Worm (Caenorhabditis elegans) whole organism, late embryonic: ENCODE results near the gene T16G1.9.

Experiments used
- ama-1 ChIP-seq: fragments of 150-350 bp; optimal IDR thresholded peaks from 2 replicates; lab custom pipeline; 2014
- ceh-2 ChIP-seq: sonication (generic microtip); optimal IDR thresholded peaks from 2 replicates; lab custom pipeline; 2016; ENCODE audit warnings: missing genotype, missing genetic modification characterization, missing compliant biosample characterization
- ceh-48 ChIP-seq: sonication (generic microtip); optimal IDR thresholded peaks from 2 replicates; lab custom pipeline; 2016; ENCODE audit warnings: missing genetic modification characterization, inconsistent platforms, missing compliant biosample characterization
- hlh-30 ChIP-seq: sonication (generic microtip); optimal IDR thresholded peaks from 2 replicates; lab custom pipeline; 2017; ENCODE audit warnings: antibody characterized with exemption, missing genetic modification characterization, missing compliant biosample characterization; ENCODE audit not compliant: insufficient read depth
- nhr-11 ChIP-seq: fragments of 150-350 bp; optimal IDR thresholded peaks from 2 replicates; lab custom pipeline; 2014; ENCODE audit warnings: missing biosample characterization, missing genetic modification characterization
- unc-3 ChIP-seq, 2 experiments: fragments of 200-800 bp in 1 of 2; sonication (Bioruptor generic) in 1 of 2; sonication (generic microtip) in 1 of 2; conservative IDR thresholded peaks in 1 of 2; optimal IDR thresholded peaks in 1 of 2; 2 replicates each; pipeline versions ENCODE4 v1.3.6 to Lab custom; 2016 to 2022; ENCODE audit warnings: missing compliant biosample characterization in 2 of 2, missing genetic modification characterization in 2 of 2, missing genetic modification reagents in 1 of 2
- unc-42 ChIP-seq: sonication (generic microtip); optimal IDR thresholded peaks from 2 replicates; lab custom pipeline; 2016; ENCODE audit warnings: missing genotype, missing genetic modification characterization, missing compliant biosample characterization
- unc-86 ChIP-seq: sonication (generic microtip); optimal IDR thresholded peaks from 2 replicates; lab custom pipeline; 2016; ENCODE audit warnings: missing genetic modification characterization, missing compliant biosample characterization

ce11 chrV:12964076-12964475 lies 13.4 kb upstream of the T16G1.9 start, which contains the start of gene srd-35:
- TF ChIP-seq nhr-11 (tag; lab: Kevin White, UChicago): no peak
- no peak for TF ChIP-seq unc-42 (tag; lab: Kevin White, UChicago)
- no peak for TF ChIP-seq unc-3 (GFP tag; conservative IDR thresholded peaks at IDR 0.05; lab: Robert Waterston, UW)
- no peak for TF ChIP-seq unc-3 (tag; optimal IDR thresholded peaks at IDR 0.05; lab: Kevin White, UChicago)
- TF ChIP-seq unc-86 (tag; lab: Kevin White, UChicago): no peak
- no peak for TF ChIP-seq hlh-30
- no peak for TF ChIP-seq ama-1 (lab: Kevin White, UChicago)
- no peak for TF ChIP-seq ceh-48 (tag; lab: Kevin White, UChicago)
- TF ChIP-seq ceh-2 (tag; lab: Kevin White, UChicago): no peak
